Worm (Caenorhabditis elegans) whole organism, mixed stage, embryonic: Measurements from ENCODE around the gene T26C11.8.
A peak's percentile ranks its signal among the peaks of the same experiment; 100 is the strongest.

Experiments used
- M03D4.4 ChIP-seq: sonication (generic microtip); optimal IDR thresholded peaks from 2 replicates; lab custom pipeline; 2017; ENCODE audit warnings: mild to moderate bottlenecking, missing genetic modification characterization, missing compliant biosample characterization
- bed-3 ChIP-seq: fragments of 200-800 bp; sonication (Bioruptor generic); optimal IDR thresholded peaks from 3 replicates; lab custom pipeline; 2018; ENCODE audit warnings: mild to moderate bottlenecking, missing genetic modification characterization, moderate library complexity, missing compliant biosample characterization
- blmp-1 ChIP-seq: fragments of 150-350 bp; optimal IDR thresholded peaks from 2 replicates; lab custom pipeline; 2014; ENCODE audit warnings: missing biosample characterization, missing genetic modification characterization
- ceh-39 ChIP-seq: fragments of 150-350 bp; optimal IDR thresholded peaks from 2 replicates; lab custom pipeline; 2014; ENCODE audit warnings: missing biosample characterization, missing genetic modification characterization
- ceh-43 ChIP-seq: fragments of 200-800 bp; sonication (Bioruptor generic); optimal IDR thresholded peaks from 2 replicates; lab custom pipeline; 2018; ENCODE audit warnings: mild to moderate bottlenecking, missing genetic modification characterization, moderate library complexity, missing compliant biosample characterization
- ceh-83 ChIP-seq: fragments of 200-800 bp; sonication (Bioruptor generic); optimal IDR thresholded peaks from 2 replicates; lab custom pipeline; 2018; ENCODE audit warnings: mild to moderate bottlenecking, missing genetic modification characterization, missing compliant biosample characterization
- ces-1 ChIP-seq: fragments of 150-350 bp; optimal IDR thresholded peaks from 2 replicates; lab custom pipeline; 2014; ENCODE audit warnings: missing biosample characterization, missing genetic modification reagents, missing genetic modification characterization
- cnd-1 ChIP-seq: fragments of 200-800 bp; sonication (Bioruptor generic); optimal IDR thresholded peaks from 2 replicates; lab custom pipeline; 2018; ENCODE audit warnings: mild to moderate bottlenecking, missing genetic modification characterization, missing compliant biosample characterization
- drap-1 ChIP-seq: fragments of 200-800 bp; sonication (Bioruptor generic); optimal IDR thresholded peaks from 3 replicates; lab custom pipeline; 2018; ENCODE audit warnings: mild to moderate bottlenecking, missing genetic modification characterization, missing compliant biosample characterization
- elt-1 ChIP-seq: sonication (generic microtip); optimal IDR thresholded peaks from 2 replicates; lab custom pipeline; 2017; ENCODE audit warnings: missing genetic modification characterization, mild to moderate bottlenecking, missing compliant biosample characterization, antibody characterized with exemption, moderate library complexity, borderline replicate concordance; ENCODE audit not compliant: insufficient read depth
- elt-3 ChIP-seq: fragments of 150-350 bp; optimal IDR thresholded peaks from 2 replicates; lab custom pipeline; 2014; ENCODE audit warnings: missing biosample characterization, missing genetic modification characterization
- flh-1 ChIP-seq: fragments of 200-800 bp; sonication (Bioruptor generic); optimal IDR thresholded peaks from 2 replicates; lab custom pipeline; 2018; ENCODE audit warnings: mild to moderate bottlenecking, missing genetic modification characterization, moderate library complexity, missing compliant biosample characterization
- ham-2 ChIP-seq: fragments of 200-800 bp; sonication (Bioruptor generic); optimal IDR thresholded peaks from 2 replicates; lab custom pipeline; 2018; ENCODE audit warnings: mild to moderate bottlenecking, missing genetic modification characterization, missing compliant biosample characterization
- hlh-1 ChIP-seq: fragments of 150-350 bp; optimal IDR thresholded peaks from 2 replicates; lab custom pipeline; 2014; ENCODE audit warnings: missing biosample characterization, missing genetic modification reagents, missing genetic modification characterization
- lin-13 ChIP-seq: fragments of 150-350 bp; optimal IDR thresholded peaks from 2 replicates; lab custom pipeline; 2014; ENCODE audit warnings: missing biosample characterization, missing genetic modification characterization
- lin-32 ChIP-seq: fragments of 200-800 bp; sonication (Bioruptor generic); optimal IDR thresholded peaks from 2 replicates; lab custom pipeline; 2018; ENCODE audit warnings: mild to moderate bottlenecking, missing genetic modification characterization, missing compliant biosample characterization
- lsy-2 ChIP-seq: fragments of 150-350 bp; optimal IDR thresholded peaks from 2 replicates; lab custom pipeline; 2014; ENCODE audit warnings: missing biosample characterization, missing genetic modification characterization
- mab-5 ChIP-seq: fragments of 150-350 bp; optimal IDR thresholded peaks from 2 replicates; lab custom pipeline; 2014; ENCODE audit warnings: missing biosample characterization, missing genetic modification characterization
- mep-1 ChIP-seq: fragments of 150-350 bp; optimal IDR thresholded peaks from 2 replicates; lab custom pipeline; 2017; ENCODE audit warnings: missing biosample characterization, missing genetic modification reagents, missing genetic modification characterization, inconsistent platforms
- mls-2 ChIP-seq: sonication (generic microtip); optimal IDR thresholded peaks from 2 replicates; lab custom pipeline; 2016; ENCODE audit warnings: mild to moderate bottlenecking, missing genetic modification characterization, moderate library complexity, missing compliant biosample characterization
- nhr-12 ChIP-seq: fragments of 150-350 bp; optimal IDR thresholded peaks from 2 replicates; lab custom pipeline; 2014; ENCODE audit warnings: missing biosample characterization, missing genetic modification characterization
- nhr-2 ChIP-seq: fragments of 150-350 bp; optimal IDR thresholded peaks from 2 replicates; lab custom pipeline; 2014; ENCODE audit warnings: missing biosample characterization, missing genetic modification characterization
- nhr-237 ChIP-seq: fragments of 150-350 bp; optimal IDR thresholded peaks from 2 replicates; lab custom pipeline; 2014; ENCODE audit warnings: missing biosample characterization, missing genetic modification characterization
- nhr-28 ChIP-seq: fragments of 150-350 bp; optimal IDR thresholded peaks from 2 replicates; lab custom pipeline; 2014; ENCODE audit warnings: missing biosample characterization, missing genetic modification characterization
- nhr-76 ChIP-seq: sonication (generic microtip); optimal IDR thresholded peaks from 2 replicates; lab custom pipeline; 2017; ENCODE audit warnings: missing biosample characterization, missing genetic modification characterization
- pha-4 ChIP-seq: fragments of 150-350 bp; optimal IDR thresholded peaks from 2 replicates; lab custom pipeline; 2018; ENCODE audit warnings: missing biosample characterization, missing genetic modification reagents, missing genetic modification characterization
- sem-2 ChIP-seq: fragments of 200-800 bp; sonication (Bioruptor generic); optimal IDR thresholded peaks from 2 replicates; lab custom pipeline; 2018; ENCODE audit warnings: mild to moderate bottlenecking, missing genetic modification characterization, missing compliant biosample characterization
- snpc-4 ChIP-seq: fragments of 150-350 bp; optimal IDR thresholded peaks from 2 replicates; lab custom pipeline; 2014; ENCODE audit warnings: missing biosample characterization, missing genetic modification characterization
- sptf-1 ChIP-seq: sonication (generic microtip); optimal IDR thresholded peaks from 2 replicates; lab custom pipeline; 2017; ENCODE audit warnings: mild to moderate bottlenecking, missing genetic modification characterization, moderate library complexity, missing compliant biosample characterization
- tbx-8 ChIP-seq: fragments of 200-800 bp; sonication (Bioruptor generic); optimal IDR thresholded peaks from 2 replicates; lab custom pipeline; 2018; ENCODE audit warnings: mild to moderate bottlenecking, missing genetic modification characterization, moderate library complexity, missing compliant biosample characterization
- unc-120 ChIP-seq: sonication (generic microtip); optimal IDR thresholded peaks from 2 replicates; lab custom pipeline; 2017; ENCODE audit warnings: missing genetic modification characterization, missing compliant biosample characterization; ENCODE audit not compliant: poor library complexity, severe bottlenecking
- unc-39 ChIP-seq: fragments of 150-350 bp; optimal IDR thresholded peaks from 2 replicates; lab custom pipeline; 2014; ENCODE audit warnings: missing biosample characterization, missing genetic modification characterization
- unc-62 ChIP-seq: fragments of 150-350 bp; optimal IDR thresholded peaks from 2 replicates; lab custom pipeline; 2014; ENCODE audit warnings: missing biosample characterization, missing genetic modification reagents, missing genetic modification characterization
- zip-8 ChIP-seq: fragments of 150-350 bp; optimal IDR thresholded peaks from 2 replicates; lab custom pipeline; 2014; ENCODE audit warnings: missing biosample characterization, missing genetic modification characterization
- ztf-11 ChIP-seq: fragments of 150-350 bp; optimal IDR thresholded peaks from 2 replicates; lab custom pipeline; 2014; ENCODE audit warnings: missing biosample characterization, missing genetic modification characterization

The T26C11.8 gene

ce11 chrX:1826166-1826565, 34.4 kb upstream of the T26C11.8 start, which contains the start of gene C14E2.1:
TSS of gene C14E2.1 (plus strand) at chrX:1826466.
- TF ChIP-seq elt-3 (tag; lab: Kevin White, UChicago) (no peak), drap-1 (GFP tag; lab: Kevin White, UChicago) (no peak), ham-2 (GFP tag; lab: Kevin White, UChicago) (no peak), ceh-83 (no peak), flh-1 (GFP tag; lab: Kevin White, UChicago) (no peak), ces-1 (GFP tag; lab: Kevin White, UChicago) (no peak), nhr-28 (tag; lab: Kevin White, UChicago) (no peak), unc-62 (GFP tag; lab: Kevin White, UChicago) (no peak), bed-3 (GFP tag; lab: Kevin White, UChicago) (no peak), nhr-12 (tag; lab: Kevin White, UChicago) (no peak), blmp-1 (tag; lab: Kevin White, UChicago) (no peak), mab-5 (tag; lab: Kevin White, UChicago) (no peak), tbx-8 (GFP tag; lab: Kevin White, UChicago) (no peak), zip-8 (no peak), elt-1 (tag; lab: Kevin White, UChicago) (no peak), unc-120 (tag; lab: Kevin White, UChicago) (no peak), nhr-76 (tag; lab: Kevin White, UChicago) (no peak), hlh-1 (tag; lab: Kevin White, UChicago) (no peak)

DNA sequence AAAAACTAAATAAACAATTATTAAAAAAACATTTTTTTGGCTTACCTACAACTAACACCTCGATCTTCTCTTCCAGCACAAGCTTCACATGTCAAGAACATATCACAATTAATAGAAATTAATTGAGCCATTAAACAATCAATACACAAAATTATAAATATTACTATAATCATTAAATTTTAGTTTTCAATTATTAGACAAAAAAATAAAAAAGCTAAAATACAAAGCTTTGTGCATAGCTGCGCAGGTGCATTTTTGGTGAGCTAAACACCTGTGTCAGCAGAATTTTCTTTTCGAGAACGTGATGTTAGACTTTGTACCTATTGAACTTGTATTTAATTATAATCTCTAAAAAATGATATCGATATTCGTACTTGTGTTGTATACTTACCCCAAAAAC, 30.6 kb upstream of the T26C11.8 start, which contains the start of gene C14E2.6:
Gene C14E2.6, minus strand, starts transcription at position 101 of the 400 bp plus-strand sequence.
- TF ChIP-seq ztf-11 (tag; lab: Kevin White, UChicago), result no peak
- no peak for TF ChIP-seq blmp-1 (tag; lab: Kevin White, UChicago)
- TF ChIP-seq elt-1 (tag; lab: Kevin White, UChicago), result no peak
- no peak for TF ChIP-seq unc-62 (GFP tag; lab: Kevin White, UChicago)
- no peak for TF ChIP-seq pha-4 (tag; lab: Kevin White, UChicago)
- no peak for TF ChIP-seq zip-8
- no peak for TF ChIP-seq nhr-237 (tag; lab: Kevin White, UChicago)

DNA sequence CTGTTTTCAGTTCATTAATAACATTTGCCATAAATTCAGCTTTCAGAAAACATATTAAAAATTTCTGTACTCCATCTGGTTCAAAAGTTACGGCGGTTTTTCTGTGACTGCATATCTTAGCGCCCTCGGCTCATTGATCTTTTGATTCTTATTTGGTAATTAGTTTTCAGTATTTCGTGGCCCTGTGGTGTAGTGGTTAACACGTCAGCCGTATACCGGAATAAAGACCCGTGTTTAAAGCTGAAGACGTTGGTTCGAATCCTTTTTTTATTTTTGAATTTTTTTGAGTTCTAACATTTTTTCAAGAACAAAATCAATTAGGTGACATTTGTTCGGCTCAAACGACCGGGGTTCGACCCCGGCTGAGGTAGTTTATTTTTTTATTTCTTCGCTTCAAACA, 30.0 kb upstream of the T26C11.8 start:
- TF ChIP-seq ceh-39, result no peak

DNA sequence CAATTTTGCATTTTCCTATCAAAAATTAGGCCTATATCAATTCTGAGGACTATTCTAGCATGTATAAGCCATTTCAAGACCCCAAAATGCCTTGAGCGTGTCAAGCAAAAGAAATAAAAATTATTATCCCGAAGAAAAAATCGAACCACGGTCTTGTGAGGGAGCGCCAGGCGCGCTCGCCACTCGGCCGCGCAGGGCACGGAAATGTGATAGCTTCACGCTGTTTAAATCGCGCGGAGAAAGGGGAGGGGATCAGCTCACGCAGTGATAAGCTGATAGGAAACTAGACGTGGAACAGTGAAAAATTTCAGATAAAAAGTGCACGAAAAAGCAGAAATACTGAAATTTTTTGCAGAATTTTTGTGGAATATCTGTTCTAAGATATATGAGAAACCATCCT, 22.8 kb upstream of the T26C11.8 start:
- TF ChIP-seq M03D4.4, result peak; percentile 77
- TF ChIP-seq ztf-11 (tag; lab: Kevin White, UChicago), result no peak
- TF ChIP-seq zip-8, result no peak
- TF ChIP-seq lin-32 (GFP tag; lab: Kevin White, UChicago), result peak; percentile 66
- no peak for TF ChIP-seq nhr-12 (tag; lab: Kevin White, UChicago)
- TF ChIP-seq unc-62 (GFP tag; lab: Kevin White, UChicago), result no peak
- TF ChIP-seq bed-3 (GFP tag; lab: Kevin White, UChicago), result peak; percentile 64
- TF ChIP-seq drap-1 (GFP tag; lab: Kevin White, UChicago), result peak; percentile 77
- TF ChIP-seq ces-1 (GFP tag; lab: Kevin White, UChicago), result no peak
- no peak for TF ChIP-seq elt-1 (tag; lab: Kevin White, UChicago)
- TF ChIP-seq mep-1 (tag; lab: Kevin White, UChicago), result no peak
- TF ChIP-seq flh-1 (GFP tag; lab: Kevin White, UChicago), result peak; percentile 2
- peak; percentile 46 for TF ChIP-seq sem-2 (GFP tag; lab: Kevin White, UChicago)
- TF ChIP-seq cnd-1 (tag; lab: Kevin White, UChicago), result peak; percentile 73
- no peak for TF ChIP-seq lsy-2
- TF ChIP-seq hlh-1 (tag; lab: Kevin White, UChicago), result peak; percentile 6
- peak; percentile 33 for TF ChIP-seq unc-120 (tag; lab: Kevin White, UChicago)
- TF ChIP-seq blmp-1 (tag; lab: Kevin White, UChicago), result no peak
- no peak for TF ChIP-seq pha-4 (tag; lab: Kevin White, UChicago)
- no peak for TF ChIP-seq nhr-2
- TF ChIP-seq ceh-39, result no peak
- no peak for TF ChIP-seq nhr-28 (tag; lab: Kevin White, UChicago)
- no peak for TF ChIP-seq nhr-237 (tag; lab: Kevin White, UChicago)
- no peak for TF ChIP-seq mab-5 (tag; lab: Kevin White, UChicago)
- peak; percentile 65 for TF ChIP-seq ceh-43 (GFP tag; lab: Kevin White, UChicago)
- no peak for TF ChIP-seq elt-3 (tag; lab: Kevin White, UChicago)
- peak; percentile 62 for TF ChIP-seq ham-2 (GFP tag; lab: Kevin White, UChicago)
- TF ChIP-seq nhr-76 (tag; lab: Kevin White, UChicago), result no peak
- peak; percentile 59 for TF ChIP-seq mls-2 (tag; lab: Kevin White, UChicago)
- peak; percentile 8 for TF ChIP-seq tbx-8 (GFP tag; lab: Kevin White, UChicago)
- peak; percentile 86 for TF ChIP-seq sptf-1 (tag; lab: Kevin White, UChicago)
- peak; percentile 75 for TF ChIP-seq ceh-83
- no peak for TF ChIP-seq lin-13 (tag; lab: Kevin White, UChicago)
- TF ChIP-seq unc-39 (tag; lab: Kevin White, UChicago), result no peak
- TF ChIP-seq snpc-4 (tag; lab: Kevin White, UChicago), result no peak
